Worm (Caenorhabditis elegans) whole organism, L1 larva: ENCODE results near the gene exos-7.

Source experiments
- C16A3.4 ChIP-seq: fragments of 150-350 bp; optimal IDR thresholded peaks from 2 replicates; lab custom pipeline; 2014; ENCODE audit warnings: missing biosample characterization, missing genetic modification characterization
- F16B12.6 ChIP-seq: fragments of 150-350 bp; optimal IDR thresholded peaks from 2 replicates; lab custom pipeline; 2014; ENCODE audit warnings: missing biosample characterization, missing genetic modification characterization
- Y116A8C.19 ChIP-seq: sonication (generic microtip); optimal IDR thresholded peaks from 2 replicates; lab custom pipeline; 2016; ENCODE audit warnings: missing compliant biosample characterization, missing genetic modification characterization, borderline replicate concordance
- aha-1 ChIP-seq: fragments of 150-350 bp; optimal IDR thresholded peaks from 2 replicates; lab custom pipeline; 2014; ENCODE audit warnings: missing biosample characterization, missing genetic modification characterization
- aly-2 ChIP-seq: fragments of 150-350 bp; optimal IDR thresholded peaks from 2 replicates; lab custom pipeline; 2014; ENCODE audit warnings: missing biosample characterization, missing genetic modification characterization
- ama-1 ChIP-seq: fragments of 150-350 bp; optimal IDR thresholded peaks from 2 replicates; lab custom pipeline; 2014
- blmp-1 ChIP-seq: fragments of 150-350 bp; optimal IDR thresholded peaks from 2 replicates; lab custom pipeline; 2014; ENCODE audit warnings: missing biosample characterization, missing genetic modification characterization
- ceh-63 ChIP-seq: fragments of 200-800 bp; sonication (Bioruptor generic); optimal IDR thresholded peaks from 2 replicates; lab custom pipeline; 2018; ENCODE audit warnings: mild to moderate bottlenecking, missing genetic modification characterization, missing compliant biosample characterization
- ceh-8 ChIP-seq: fragments of 200-800 bp; sonication (Bioruptor generic); optimal IDR thresholded peaks from 2 replicates; lab custom pipeline; 2018; ENCODE audit warnings: mild to moderate bottlenecking, missing genetic modification characterization, moderate library complexity, missing compliant biosample characterization
- ces-1 ChIP-seq: fragments of 150-350 bp; optimal IDR thresholded peaks from 2 replicates; lab custom pipeline; 2014; ENCODE audit warnings: missing biosample characterization, missing genetic modification reagents, missing genetic modification characterization
- dsc-1 ChIP-seq: sonication (generic microtip); optimal IDR thresholded peaks from 2 replicates; lab custom pipeline; 2016; ENCODE audit warnings: mild to moderate bottlenecking, missing genetic modification characterization, missing compliant biosample characterization
- efl-3 ChIP-seq: fragments of 200-800 bp; sonication (Bioruptor generic); optimal IDR thresholded peaks from 2 replicates; lab custom pipeline; 2018; ENCODE audit warnings: mild to moderate bottlenecking, missing genetic modification characterization, missing compliant biosample characterization
- egl-13 ChIP-seq: sonication (generic microtip); optimal IDR thresholded peaks from 2 replicates; lab custom pipeline; 2016; ENCODE audit warnings: missing genotype, missing genetic modification reagents, missing genetic modification characterization, missing compliant biosample characterization
- elt-2 ChIP-seq: sonication (generic microtip); optimal IDR thresholded peaks from 2 replicates; lab custom pipeline; 2016; ENCODE audit warnings: missing genetic modification characterization, mild to moderate bottlenecking, inconsistent platforms, missing compliant biosample characterization, missing genetic modification reagents
- fkh-8 ChIP-seq: sonication (generic microtip); optimal IDR thresholded peaks from 2 replicates; lab custom pipeline; 2016; ENCODE audit warnings: mild to moderate bottlenecking, missing genetic modification characterization, missing compliant biosample characterization
- fos-1 ChIP-seq: fragments of 150-350 bp; optimal IDR thresholded peaks from 2 replicates; lab custom pipeline; 2014; ENCODE audit warnings: missing biosample characterization, missing genetic modification characterization
- hlh-4 ChIP-seq: sonication (generic microtip); optimal IDR thresholded peaks from 2 replicates; lab custom pipeline; 2016; ENCODE audit warnings: mild to moderate bottlenecking, missing genetic modification characterization, missing compliant biosample characterization
- hpl-2 ChIP-seq: fragments of 150-350 bp; optimal IDR thresholded peaks from 2 replicates; lab custom pipeline; 2014; ENCODE audit warnings: missing biosample characterization, missing genetic modification reagents, missing genetic modification characterization
- jun-1 ChIP-seq: fragments of 150-350 bp; optimal IDR thresholded peaks from 2 replicates; lab custom pipeline; 2014; ENCODE audit warnings: missing biosample characterization, missing genetic modification reagents, missing genetic modification characterization
- lin-13 ChIP-seq: fragments of 150-350 bp; optimal IDR thresholded peaks from 2 replicates; lab custom pipeline; 2014; ENCODE audit warnings: missing biosample characterization, missing genetic modification reagents, missing genetic modification characterization
- lin-14 ChIP-seq: fragments of 200-800 bp; sonication (Bioruptor generic); optimal IDR thresholded peaks from 2 replicates; lab custom pipeline; 2018; ENCODE audit warnings: mild to moderate bottlenecking, missing genetic modification characterization, moderate library complexity, missing compliant biosample characterization
- lin-35 ChIP-seq, 2 experiments: fragments of 150-350 bp; optimal IDR thresholded peaks; 2 replicates each; lab custom pipeline; 2014; ENCODE audit warnings: missing biosample characterization in 2 of 2, missing genetic modification characterization in 2 of 2, missing genetic modification reagents in 2 of 2
- lsy-2 ChIP-seq, 2 experiments: fragments of 150-350 bp; optimal IDR thresholded peaks; 2 replicates each; lab custom pipeline; 2014; ENCODE audit warnings: missing biosample characterization in 2 of 2, missing genetic modification characterization in 2 of 2
- mdl-1 ChIP-seq, 2 experiments: fragments of 150-350 bp; optimal IDR thresholded peaks; 2 replicates each; lab custom pipeline; 2014 to 2017; ENCODE audit warnings: missing biosample characterization in 2 of 2, missing genetic modification characterization in 2 of 2, inconsistent platforms in 1 of 2
- mep-1 ChIP-seq: fragments of 150-350 bp; optimal IDR thresholded peaks from 2 replicates; lab custom pipeline; 2014; ENCODE audit warnings: missing biosample characterization, missing genetic modification characterization
- nhr-11 ChIP-seq: fragments of 150-350 bp; optimal IDR thresholded peaks from 2 replicates; lab custom pipeline; 2014; ENCODE audit warnings: missing biosample characterization, missing genetic modification characterization
- nhr-12 ChIP-seq: sonication (generic microtip); optimal IDR thresholded peaks from 2 replicates; lab custom pipeline; 2017; ENCODE audit warnings: missing biosample characterization, missing genetic modification characterization
- nhr-20 ChIP-seq: sonication (generic microtip); optimal IDR thresholded peaks from 2 replicates; lab custom pipeline; 2016; ENCODE audit warnings: mild to moderate bottlenecking, missing genetic modification characterization, missing compliant biosample characterization
- nhr-237 ChIP-seq: fragments of 150-350 bp; optimal IDR thresholded peaks from 2 replicates; lab custom pipeline; 2014; ENCODE audit warnings: missing biosample characterization, missing genetic modification characterization
- nhr-28 ChIP-seq: fragments of 150-350 bp; optimal IDR thresholded peaks from 2 replicates; lab custom pipeline; 2014; ENCODE audit warnings: missing biosample characterization, missing genetic modification characterization
- nhr-47 ChIP-seq: sonication (generic microtip); optimal IDR thresholded peaks from 2 replicates; lab custom pipeline; 2016; ENCODE audit warnings: mild to moderate bottlenecking, missing genetic modification characterization, moderate library complexity, missing compliant biosample characterization
- nhr-71 ChIP-seq: sonication (generic microtip); optimal IDR thresholded peaks from 2 replicates; lab custom pipeline; 2016; ENCODE audit warnings: mild to moderate bottlenecking, missing genetic modification characterization, moderate library complexity, missing compliant biosample characterization
- nhr-76 ChIP-seq: sonication (generic microtip); optimal IDR thresholded peaks from 2 replicates; lab custom pipeline; 2017; ENCODE audit warnings: missing biosample characterization, missing genetic modification characterization
- nhr-85 ChIP-seq: sonication (generic microtip); peaks from one replicate; lab custom pipeline; 2016; ENCODE audit warnings: missing genetic modification characterization, inconsistent platforms, missing compliant biosample characterization
- pag-3 ChIP-seq: sonication (generic microtip); optimal IDR thresholded peaks from 2 replicates; lab custom pipeline; 2017; ENCODE audit warnings: missing genetic modification characterization, mild to moderate bottlenecking, missing compliant biosample characterization, antibody characterized with exemption, borderline replicate concordance; ENCODE audit not compliant: insufficient read depth
- pqm-1 ChIP-seq: sonication (generic microtip); optimal IDR thresholded peaks from 3 replicates; lab custom pipeline; 2017; ENCODE audit warnings: missing biosample characterization, missing genetic modification characterization
- snpc-4 ChIP-seq: fragments of 150-350 bp; optimal IDR thresholded peaks from 2 replicates; lab custom pipeline; 2014; ENCODE audit warnings: missing biosample characterization, missing genetic modification characterization
- snu-23 ChIP-seq: sonication (generic microtip); optimal IDR thresholded peaks from 2 replicates; lab custom pipeline; 2016; ENCODE audit warnings: missing genetic modification characterization, missing compliant biosample characterization
- sox-4 ChIP-seq: sonication (generic microtip); optimal IDR thresholded peaks from 2 replicates; lab custom pipeline; 2016; ENCODE audit warnings: missing genetic modification characterization, missing compliant biosample characterization
- sptf-1 ChIP-seq: fragments of 150-350 bp; optimal IDR thresholded peaks from 2 replicates; lab custom pipeline; 2014; ENCODE audit warnings: missing biosample characterization, missing genetic modification characterization
- tbx-2 ChIP-seq: sonication (generic microtip); optimal IDR thresholded peaks from 2 replicates; lab custom pipeline; 2016; ENCODE audit warnings: missing genetic modification characterization, missing compliant biosample characterization
- unc-130 ChIP-seq: fragments of 150-350 bp; optimal IDR thresholded peaks from 2 replicates; lab custom pipeline; 2017; ENCODE audit warnings: missing biosample characterization, missing genetic modification characterization, inconsistent platforms
- unc-86 ChIP-seq: sonication (generic microtip); optimal IDR thresholded peaks from 2 replicates; lab custom pipeline; 2016; ENCODE audit warnings: missing genetic modification characterization, missing compliant biosample characterization
- unc-98 ChIP-seq: fragments of 200-800 bp; sonication (Bioruptor generic); IDR thresholded peaks from 2 replicates; pipeline ENCODE4 v1.3.6; 2022; ENCODE audit warnings: missing genetic modification characterization, missing compliant biosample characterization
- vab-15 ChIP-seq: sonication (generic microtip); optimal IDR thresholded peaks from 2 replicates; lab custom pipeline; 2017; ENCODE audit warnings: missing genotype, mild to moderate bottlenecking, missing genetic modification characterization, missing compliant biosample characterization
- zag-1 ChIP-seq: fragments of 150-350 bp; optimal IDR thresholded peaks from 2 replicates; lab custom pipeline; 2014; ENCODE audit warnings: missing biosample characterization, missing genetic modification characterization
- ztf-11 ChIP-seq, 2 experiments: sonication (generic microtip); optimal IDR thresholded peaks; 2 replicates each; lab custom pipeline; 2016 to 2017; ENCODE audit warnings: missing genetic modification characterization in 2 of 2, missing biosample characterization in 1 of 2, missing compliant biosample characterization in 1 of 2
- ztf-4 ChIP-seq: fragments of 150-350 bp; optimal IDR thresholded peaks from 2 replicates; lab custom pipeline; 2014; ENCODE audit warnings: missing biosample characterization, missing genetic modification characterization

exos-7 gene

ce11 chrV:20828820-20829219 lies 9.8 kb upstream of the exos-7 start, which contains the start of gene sbt-1 (continued):
- no peak for TF ChIP-seq nhr-11 (tag; lab: Kevin White, UChicago)
- TF ChIP-seq zag-1 (tag; lab: Kevin White, UChicago): peak; percentile 2
- peak; percentile 90 for TF ChIP-seq lin-14
- TF ChIP-seq tbx-2 (tag; lab: Kevin White, UChicago): peak; percentile 63
- peak; percentile 2 for TF ChIP-seq F16B12.6 (tag; lab: Kevin White, UChicago)
- no peak for TF ChIP-seq pqm-1 (tag; lab: Kevin White, UChicago)
- TF ChIP-seq nhr-12 (tag; lab: Kevin White, UChicago): no peak
- no peak for TF ChIP-seq ceh-63 (GFP tag; lab: Kevin White, UChicago)
- TF ChIP-seq hpl-2 (GFP tag; lab: Kevin White, UChicago): no peak
- TF ChIP-seq nhr-47: peak; percentile 78
- peak; percentile 58 for TF ChIP-seq mep-1 (tag; lab: Kevin White, UChicago)
- no peak for TF ChIP-seq unc-130
- TF ChIP-seq jun-1 (tag; lab: Kevin White, UChicago): peak; percentile 11
- peak; percentile 86 for TF ChIP-seq unc-86 (tag; lab: Kevin White, UChicago)
- TF ChIP-seq ces-1 (GFP tag; lab: Kevin White, UChicago): peak; percentile 55
- TF ChIP-seq sox-4 (tag; lab: Kevin White, UChicago): no peak
- TF ChIP-seq elt-2 (tag; lab: Kevin White, UChicago): no peak
- TF ChIP-seq nhr-20 (tag; lab: Kevin White, UChicago): peak; percentile 5
- TF ChIP-seq C16A3.4: no peak
- TF ChIP-seq ama-1: no peak
- no peak for TF ChIP-seq ceh-8
- no peak for TF ChIP-seq unc-98 (GFP tag; lab: Robert Waterston, UW)
- no peak for TF ChIP-seq Y116A8C.19
- TF ChIP-seq vab-15 (tag; lab: Kevin White, UChicago): no peak
- TF ChIP-seq, all 84 proteins: peak for 34

DNA sequence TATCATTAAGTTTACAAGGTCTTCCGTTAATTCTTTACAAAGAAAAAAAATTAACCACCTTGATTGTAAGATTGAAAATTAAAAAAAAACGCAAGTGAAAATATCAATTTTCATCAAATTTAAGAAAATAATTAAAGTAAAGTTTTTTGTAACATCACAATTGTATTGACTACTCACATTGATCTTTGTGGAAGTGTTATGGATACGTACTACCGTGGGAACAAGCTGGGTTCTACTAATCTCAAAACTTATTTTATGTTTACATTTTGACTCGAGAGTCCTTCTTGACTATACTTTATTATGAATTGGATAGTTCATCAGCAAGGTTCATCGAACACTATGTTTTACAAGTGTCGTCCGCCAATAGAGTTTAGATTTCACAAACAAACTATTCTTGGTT lies 9.2 kb upstream of the exos-7 start, which contains the start of gene num-1:
Gene num-1 (plus strand): TSS at position 301 of the 400 bp plus-strand sequence.
- TF ChIP-seq egl-13 (tag; lab: Kevin White, UChicago): no peak
- no peak for TF ChIP-seq dsc-1 (tag; lab: Kevin White, UChicago)
- TF ChIP-seq nhr-71 (tag; lab: Kevin White, UChicago): no peak
- no peak for TF ChIP-seq hpl-2 (GFP tag; lab: Kevin White, UChicago)

ce11 chrV:20830409-20830808 lies 8.3 kb upstream of the exos-7 start:
- TF ChIP-seq unc-98 (GFP tag; lab: Robert Waterston, UW) (no peak), nhr-237 (tag; lab: Kevin White, UChicago) (no peak), pag-3 (tag; lab: Kevin White, UChicago) (no peak), efl-3 (no peak), aha-1 (tag; lab: Kevin White, UChicago) (no peak), pqm-1 (tag; lab: Kevin White, UChicago) (no peak), nhr-47 (no peak), fos-1 (tag; lab: Kevin White, UChicago) (no peak), ceh-63 (GFP tag; lab: Kevin White, UChicago) (no peak), sptf-1 (tag; lab: Kevin White, UChicago) (no peak), hlh-4 (tag; lab: Kevin White, UChicago) (no peak), snpc-4 (tag; lab: Kevin White, UChicago) (no peak), nhr-76 (tag; lab: Kevin White, UChicago) (no peak), unc-130 (no peak)

ce11 chrV:20831867-20832266 lies 6.8 kb upstream of the exos-7 start:
- peak; percentile 21 for TF ChIP-seq lin-14
- TF ChIP-seq fkh-8 (tag; lab: Kevin White, UChicago): no peak
- TF ChIP-seq lin-13: no peak
- no peak for TF ChIP-seq unc-130
- TF ChIP-seq elt-2 (tag; lab: Kevin White, UChicago): peak; percentile 40
- no peak for TF ChIP-seq aly-2
- TF ChIP-seq nhr-20 (tag; lab: Kevin White, UChicago): peak; percentile 4
- no peak for TF ChIP-seq nhr-28 (tag; lab: Kevin White, UChicago)
- peak in 1 of 2 experiments; percentile 18 for TF ChIP-seq mdl-1 (tag; optimal IDR thresholded peaks at IDR 0.05; lab: Kevin White, UChicago)
- no peak for TF ChIP-seq ztf-4 (tag; lab: Kevin White, UChicago)
- no peak for TF ChIP-seq ztf-11 (tag; optimal IDR thresholded peaks at IDR 0.05; lab: Kevin White, UChicago)
- peak; percentile 34 for TF ChIP-seq nhr-85 (tag; lab: Kevin White, UChicago)
- TF ChIP-seq nhr-47: no peak
- peak; percentile 58 for TF ChIP-seq blmp-1 (tag; lab: Kevin White, UChicago)
- no peak for TF ChIP-seq jun-1 (tag; lab: Kevin White, UChicago)
- peak in 1 of 2 experiments; percentile 32 for TF ChIP-seq lin-35 (GFP tag; optimal IDR thresholded peaks at IDR 0.05; lab: Kevin White, UChicago)
- TF ChIP-seq fos-1 (tag; lab: Kevin White, UChicago): no peak
- peak; percentile 16 for TF ChIP-seq snu-23
- peak in 1 of 2 experiments; percentile 31 for TF ChIP-seq lsy-2 (tag; optimal IDR thresholded peaks at IDR 0.05; lab: Kevin White, UChicago)
